Fruit fly (Drosophila melanogaster) whole organism, embryonic: ENCODE results near the gene CG17564.
A peak's percentile ranks its signal among the peaks of the same experiment; 100 is the strongest.

Experiments
- Antp ChIP-seq: fragments of 200-800 bp; sonication (Bioruptor generic); optimal IDR thresholded peaks from 3 replicates; lab custom pipeline; 2016; ENCODE audit warnings: missing biosample characterization, missing genetic modification characterization
- Bgb ChIP-seq: fragments of 200-800 bp; sonication (Bioruptor generic); IDR thresholded peaks from 2 replicates; pipeline ENCODE4 v1.3.6; 2022; ENCODE audit warnings: missing biosample characterization, missing genetic modification characterization; ENCODE audit not compliant: partially characterized antibody
- CG1024 ChIP-seq: fragments of 200-800 bp; sonication (Bioruptor generic); IDR thresholded peaks from 2 replicates; pipeline ENCODE4 v1.3.6; 2022; ENCODE audit warnings: missing biosample characterization, missing genetic modification characterization
- CG10267 ChIP-seq: fragments of 200-800 bp; sonication (Bioruptor generic); optimal IDR thresholded peaks from 2 replicates; lab custom pipeline; 2018; ENCODE audit warnings: missing biosample characterization, mild to moderate bottlenecking, missing genetic modification characterization, moderate library complexity
- CG13424 ChIP-seq: fragments of 200-800 bp; sonication (Bioruptor generic); optimal IDR thresholded peaks from 2 replicates; lab custom pipeline; 2019; ENCODE audit warnings: missing biosample characterization, mild to moderate bottlenecking, missing genetic modification characterization, moderate library complexity
- CG15479 ChIP-seq: fragments of 200-800 bp; sonication (Bioruptor generic); optimal IDR thresholded peaks from 3 replicates; lab custom pipeline; 2019; ENCODE audit warnings: missing biosample characterization, mild to moderate bottlenecking, missing genetic modification characterization, moderate library complexity
- CG1602 ChIP-seq: fragments of 200-800 bp; sonication (Bioruptor generic); optimal IDR thresholded peaks from 3 replicates; lab custom pipeline; 2016; ENCODE audit warnings: missing biosample characterization, missing genetic modification characterization
- CG1603 ChIP-seq: fragments of 200-800 bp; sonication (Bioruptor generic); optimal IDR thresholded peaks from 2 replicates; lab custom pipeline; 2019; ENCODE audit warnings: missing biosample characterization, mild to moderate bottlenecking, missing genetic modification characterization, moderate library complexity
- CG16863 ChIP-seq: fragments of 200-800 bp; sonication (Bioruptor generic); optimal IDR thresholded peaks from 3 replicates; lab custom pipeline; 2016; ENCODE audit warnings: missing biosample characterization, missing genetic modification characterization
- CG18599 ChIP-seq: fragments of 200-800 bp; sonication (Bioruptor generic); optimal IDR thresholded peaks from 3 replicates; lab custom pipeline; 2017; ENCODE audit warnings: missing biosample characterization, missing genetic modification characterization, mild to moderate bottlenecking, moderate library complexity, missing genetic modification reagents
- CG2129 ChIP-seq: fragments of 200-800 bp; sonication (Bioruptor generic); IDR thresholded peaks from 2 replicates; pipeline ENCODE4 v1.3.6; 2022; ENCODE audit warnings: missing biosample characterization, missing genetic modification characterization; ENCODE audit not compliant: partially characterized antibody
- CG2202 ChIP-seq: fragments of 200-800 bp; sonication (Bioruptor generic); optimal IDR thresholded peaks from 2 replicates; lab custom pipeline; 2018; ENCODE audit warnings: missing biosample characterization, mild to moderate bottlenecking, missing genetic modification characterization
- CG6654 ChIP-seq: fragments of 200-800 bp; sonication (Bioruptor generic); optimal IDR thresholded peaks from 2 replicates; lab custom pipeline; 2017; ENCODE audit warnings: missing biosample characterization, mild to moderate bottlenecking, missing genetic modification characterization
- CG6765 ChIP-seq: fragments of 200-800 bp; sonication (Bioruptor generic); optimal IDR thresholded peaks from 3 replicates; lab custom pipeline; 2017; ENCODE audit warnings: missing biosample characterization, mild to moderate bottlenecking, missing genetic modification characterization
- CG7556 ChIP-seq: fragments of 200-800 bp; sonication (Bioruptor generic); optimal IDR thresholded peaks from 2 replicates; lab custom pipeline; 2017; ENCODE audit warnings: missing biosample characterization, mild to moderate bottlenecking, missing genetic modification characterization
- CG7928 ChIP-seq: fragments of 200-800 bp; sonication (Bioruptor generic); optimal IDR thresholded peaks from 2 replicates; lab custom pipeline; 2017; ENCODE audit warnings: missing biosample characterization, mild to moderate bottlenecking, missing genetic modification characterization
- CG8944 ChIP-seq: fragments of 200-800 bp; sonication (Bioruptor generic); optimal IDR thresholded peaks from 3 replicates; lab custom pipeline; 2016; ENCODE audit warnings: missing biosample characterization, missing genetic modification characterization
- CG9609 ChIP-seq: fragments of 200-800 bp; sonication (Bioruptor generic); optimal IDR thresholded peaks from 3 replicates; lab custom pipeline; 2016; ENCODE audit warnings: missing biosample characterization, missing genetic modification characterization
- CHES-1-like ChIP-seq: fragments of 200-800 bp; sonication (Bioruptor generic); optimal IDR thresholded peaks from 2 replicates; lab custom pipeline; 2016; ENCODE audit warnings: missing biosample characterization, missing genetic modification characterization
- Camta ChIP-seq: fragments of 200-800 bp; sonication (Bioruptor generic); optimal IDR thresholded peaks from 2 replicates; lab custom pipeline; 2016; ENCODE audit warnings: missing biosample characterization, missing genetic modification characterization
- Dbx ChIP-seq: fragments of 200-800 bp; sonication (Bioruptor generic); IDR thresholded peaks from 3 replicates; pipeline ENCODE4 v1.3.6; 2022; ENCODE audit warnings: missing biosample characterization, missing genetic modification characterization
- HHEX ChIP-seq: fragments of 200-800 bp; sonication (Bioruptor generic); optimal IDR thresholded peaks from 3 replicates; lab custom pipeline; 2017; ENCODE audit warnings: missing biosample characterization, mild to moderate bottlenecking, missing genetic modification characterization, missing genetic modification reagents
- HLHmδ ChIP-seq: fragments of 200-800 bp; sonication (Bioruptor generic); optimal IDR thresholded peaks from 2 replicates; lab custom pipeline; 2018; ENCODE audit warnings: missing biosample characterization, mild to moderate bottlenecking, missing genetic modification characterization, moderate library complexity
- Hand ChIP-seq: fragments of 200-800 bp; sonication (Bioruptor generic); optimal IDR thresholded peaks from 2 replicates; lab custom pipeline; 2017; ENCODE audit warnings: mild to moderate bottlenecking, missing biosample characterization, missing genetic modification reagents, missing genetic modification characterization
- MBD-R2 ChIP-seq: fragments of 200-800 bp; sonication (Bioruptor generic); IDR thresholded peaks from 2 replicates; pipeline ENCODE4 v1.3.6; 2022; ENCODE audit warnings: missing biosample characterization, missing genetic modification characterization
- Med ChIP-seq: fragments of 200-800 bp; sonication (Bioruptor generic); peaks from one replicate; lab custom pipeline; 2016; ENCODE audit warnings: missing biosample characterization, missing genetic modification characterization, mild to moderate bottlenecking, inconsistent platforms, moderate library complexity
- Nf-YA ChIP-seq: fragments of 200-800 bp; sonication (Bioruptor generic); IDR thresholded peaks from 2 replicates; pipeline ENCODE4 v1.3.6; 2022; ENCODE audit warnings: missing biosample characterization, missing genetic modification characterization
- Ravus ChIP-seq: fragments of 200-800 bp; sonication (Bioruptor generic); IDR thresholded peaks from 2 replicates; pipeline ENCODE4 v1.3.6; 2022; ENCODE audit warnings: missing biosample characterization, missing genetic modification characterization
- ab ChIP-seq: fragments of 200-800 bp; sonication (Bioruptor generic); optimal IDR thresholded peaks from 2 replicates; lab custom pipeline; 2016; ENCODE audit warnings: missing biosample characterization, missing genetic modification characterization
- abd-A ChIP-seq: fragments of 200-800 bp; sonication (Bioruptor generic); optimal IDR thresholded peaks from 3 replicates; lab custom pipeline; 2019; ENCODE audit warnings: missing biosample characterization, mild to moderate bottlenecking, missing genetic modification characterization, moderate library complexity
- al ChIP-seq: fragments of 200-800 bp; sonication (Bioruptor generic); IDR thresholded peaks from 2 replicates; pipeline ENCODE4 v1.3.6; 2022; ENCODE audit warnings: missing biosample characterization, missing genetic modification characterization
- amos ChIP-seq: fragments of 200-800 bp; sonication (Bioruptor generic); IDR thresholded peaks from 2 replicates; pipeline ENCODE4 v1.3.6; 2022; ENCODE audit warnings: missing biosample characterization, missing genetic modification characterization; ENCODE audit not compliant: partially characterized antibody
- ap ChIP-seq: fragments of 200-800 bp; sonication (Bioruptor generic); IDR thresholded peaks from 2 replicates; pipeline ENCODE4 v1.3.6; 2022; ENCODE audit warnings: missing biosample characterization, missing genetic modification characterization
- chinmo ChIP-seq: fragments of 200-800 bp; sonication (Bioruptor generic); IDR thresholded peaks from 4 replicates; pipeline ENCODE4 v1.3.6; 2022; ENCODE audit warnings: missing biosample characterization, missing genetic modification characterization; ENCODE audit not compliant: partially characterized antibody
- ems ChIP-seq: fragments of 200-800 bp; sonication (Bioruptor generic); optimal IDR thresholded peaks from 3 replicates; lab custom pipeline; 2016; ENCODE audit warnings: missing biosample characterization, missing genetic modification characterization
- fd102C ChIP-seq: fragments of 200-800 bp; sonication (Bioruptor generic); optimal IDR thresholded peaks from 2 replicates; lab custom pipeline; 2018; ENCODE audit warnings: missing biosample characterization, mild to moderate bottlenecking, missing genetic modification characterization, moderate library complexity
- fd3F ChIP-seq: fragments of 200-800 bp; sonication (Bioruptor generic); optimal IDR thresholded peaks from 2 replicates; lab custom pipeline; 2018; ENCODE audit warnings: missing biosample characterization, mild to moderate bottlenecking, missing genetic modification characterization, moderate library complexity
- fu2 ChIP-seq: fragments of 200-800 bp; sonication (Bioruptor generic); optimal IDR thresholded peaks from 2 replicates; lab custom pipeline; 2016; ENCODE audit warnings: missing biosample characterization, missing genetic modification characterization
- luna ChIP-seq: fragments of 200-800 bp; sonication (Bioruptor generic); optimal IDR thresholded peaks from 2 replicates; lab custom pipeline; 2016; ENCODE audit warnings: missing biosample characterization, missing genetic modification characterization
- org-1 ChIP-seq: fragments of 200-800 bp; sonication (Bioruptor generic); optimal IDR thresholded peaks from 2 replicates; lab custom pipeline; 2017; ENCODE audit warnings: missing biosample characterization, missing genetic modification characterization
- rib ChIP-seq: fragments of 200-800 bp; sonication (Bioruptor generic); IDR thresholded peaks from 2 replicates; pipeline ENCODE4 v1.3.6; 2022; ENCODE audit warnings: missing biosample characterization, missing genetic modification characterization
- sc ChIP-seq, 3 experiments: fragments of >200 bp in 2 of 3; fragments of 200-800 bp in 1 of 3; sonication (Bioruptor generic) in 1 of 3; optimal IDR thresholded peaks; 2 replicates in 2 of 3; 3 replicates in 1 of 3; lab custom pipeline; 2017; ENCODE audit warnings: mild to moderate bottlenecking in 1 of 3, missing biosample characterization in 1 of 3, missing genetic modification characterization in 1 of 3, missing genetic modification reagents in 1 of 3
- sens ChIP-seq: fragments of 200-800 bp; sonication (Bioruptor generic); peaks from one replicate; lab custom pipeline; 2016; ENCODE audit warnings: missing biosample characterization, missing genetic modification characterization
- slp2 ChIP-seq: fragments of 200-800 bp; sonication (Bioruptor generic); optimal IDR thresholded peaks from 2 replicates; lab custom pipeline; 2016; ENCODE audit warnings: missing biosample characterization, missing genetic modification characterization
- sob ChIP-seq: fragments of 200-800 bp; sonication (Bioruptor generic); IDR thresholded peaks from 2 replicates; pipeline ENCODE4 v1.3.6; 2022; ENCODE audit warnings: missing biosample characterization, missing genetic modification characterization
- toy ChIP-seq: fragments of 200-800 bp; sonication (Bioruptor generic); IDR thresholded peaks from 2 replicates; pipeline ENCODE4 v1.3.6; 2022; ENCODE audit warnings: missing biosample characterization, missing genetic modification characterization
- vfl ChIP-seq: fragments of 200-800 bp; sonication (Bioruptor generic); optimal IDR thresholded peaks from 2 replicates; lab custom pipeline; 2016; ENCODE audit warnings: missing biosample characterization, missing genetic modification characterization

The CG17564 gene

dm6 chr2L:19299833-19300305, at the start of gene CG17564, which contains the start of gene CG10750:
Gene CG17564 (minus strand): TSS chr2L:19299933.
Gene CG10750 (plus strand): TSS chr2L:19300255.
- TF ChIP-seq CG7556 (GFP tag; lab: Kevin White, UChicago) (no peak), CG1024 (no peak)
- TF ChIP-seq, all 482 proteins: peak for 0

- TF ChIP-seq CG18599 (no peak), sens (GFP tag; lab: Kevin White, UChicago) (peak; percentile 49), Med (GFP tag; lab: Kevin White, UChicago) (peak; percentile 46)
These were observed 43.0 kb upstream of the CG17564 start for dm6 chr2L:19342767-19343166.

dm6 chr2L:19342018-19342417, 42.3 kb upstream of the CG17564 start:
- TF ChIP-seq sob (GFP tag; lab: Robert Waterston, UW) = no peak
- no peak for TF ChIP-seq Dbx (GFP tag; lab: Robert Waterston, UW)
- no peak for TF ChIP-seq Ravus (GFP tag; lab: Robert Waterston, UW)
- no peak for TF ChIP-seq org-1 (GFP tag; lab: Kevin White, UChicago)
- TF ChIP-seq CG15479 (GFP tag; lab: Kevin White, UChicago) = no peak
- TF ChIP-seq Hand = no peak
- TF ChIP-seq fu2 (GFP tag; lab: Kevin White, UChicago) = no peak
- no peak for TF ChIP-seq chinmo (GFP tag; lab: Robert Waterston, UW)
- TF ChIP-seq HLHmδ = no peak
- TF ChIP-seq CG6765 (GFP tag; lab: Kevin White, UChicago) = no peak
- TF ChIP-seq CG13424 (tag; lab: Kevin White, UChicago) = peak; percentile 28
- TF ChIP-seq toy = no peak
- peak; percentile 4 for TF ChIP-seq CG8944
- no peak for TF ChIP-seq fd3F (GFP tag; lab: Kevin White, UChicago)
- TF ChIP-seq CHES-1-like = peak; percentile 15
- TF ChIP-seq Camta (GFP tag; lab: Kevin White, UChicago) = no peak
- no peak for TF ChIP-seq CG7928 (GFP tag; lab: Kevin White, UChicago)
- peak; percentile 83 for TF ChIP-seq CG1603 (tag; lab: Kevin White, UChicago)
- no peak for TF ChIP-seq rib
- TF ChIP-seq ap = no peak
- TF ChIP-seq vfl = no peak
- no peak for TF ChIP-seq fd102C
- no peak for TF ChIP-seq Nf-YA (GFP tag; lab: Robert Waterston, UW)
- TF ChIP-seq CG10267 (tag; lab: Kevin White, UChicago) = peak; percentile 56
- no peak for TF ChIP-seq ems
- peak; percentile 0 for TF ChIP-seq Antp (GFP tag; lab: Kevin White, UChicago)
- TF ChIP-seq Bgb (GFP tag; lab: Robert Waterston, UW) = no peak
- TF ChIP-seq MBD-R2 = no peak
- TF ChIP-seq slp2 (GFP tag; lab: Kevin White, UChicago) = no peak
- TF ChIP-seq CG2202 (tag; lab: Kevin White, UChicago) = peak; percentile 51
- no peak for TF ChIP-seq luna
- no peak for TF ChIP-seq HHEX (GFP tag; lab: Kevin White, UChicago)
- peak; percentile 33 for TF ChIP-seq CG1602 (GFP tag; lab: Kevin White, UChicago)
- TF ChIP-seq sc (optimal IDR thresholded peaks at IDR 0.05; lab: Kevin White, UChicago) = no peak
- TF ChIP-seq sc (GFP tag; optimal IDR thresholded peaks at IDR 0.05; lab: Kevin White, UChicago) = peak; percentile 53
- TF ChIP-seq ab (GFP tag; lab: Kevin White, UChicago) = no peak
- TF ChIP-seq amos (GFP tag; lab: Robert Waterston, UW) = no peak
- peak; percentile 42 for TF ChIP-seq CG16863 (GFP tag; lab: Kevin White, UChicago)
- peak; percentile 23 for TF ChIP-seq CG6654 (GFP tag; lab: Kevin White, UChicago)
- TF ChIP-seq abd-A (tag; lab: Kevin White, UChicago) = no peak
- TF ChIP-seq CG9609 (GFP tag; lab: Kevin White, UChicago) = peak; percentile 14
- no peak for TF ChIP-seq al (GFP tag; lab: Robert Waterston, UW)
- TF ChIP-seq CG2129 = no peak
